Worm (Caenorhabditis elegans): ENCODE data around the gene R107.2.

DNA sequence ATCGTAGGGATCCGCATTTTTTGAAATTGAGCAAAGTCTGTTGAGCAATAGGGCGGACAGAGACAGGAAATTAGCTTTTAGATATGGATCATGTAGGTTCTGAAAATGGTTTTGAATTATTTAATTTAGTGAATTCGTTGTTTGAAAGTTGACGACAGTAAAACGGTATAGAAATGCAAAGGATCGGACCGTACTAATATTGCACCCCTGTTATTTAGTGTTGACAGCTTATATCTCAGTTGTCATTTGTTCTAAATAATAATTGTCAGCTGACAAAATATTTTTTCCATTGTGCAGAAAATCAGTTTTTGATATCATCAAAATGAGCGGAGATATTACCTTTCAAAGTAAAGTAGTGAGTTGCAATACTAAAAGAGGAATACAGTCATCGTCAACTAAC, 25.6 kb upstream of the R107.2 start, which contains the start of gene lin-12:
- TF ChIP-seq swsn-7 (tag; optimal IDR thresholded peaks at IDR 0.05) (no peak), jun-1 (tag; optimal IDR thresholded peaks at IDR 0.05) (no peak), unc-62 (GFP tag; optimal IDR thresholded peaks at IDR 0.05) (no peak)

All from whole organism, L1 larva.